Fruit fly (Drosophila melanogaster): ENCODE data around the gene Ogg1.

Ogg1 gene

dm6 chrX:8690003-8690402 is at the start of gene Ogg1, which contains the start of gene Ppt1 (continued):
- TF ChIP-seq CG6808 (GFP tag; optimal IDR thresholded peaks at IDR 0.05) (peak; percentile 4), CG11294 (GFP tag; IDR thresholded peaks at IDR 0.05) (no peak), Gug (GFP tag; IDR thresholded peaks at IDR 0.05) (0 out of 2 replicates have a peak, but pooled peaks have one; percentile 26), vri (GFP tag; optimal IDR thresholded peaks at IDR 0.05) (peak; percentile 36), Hr4 (GFP tag; optimal IDR thresholded peaks at IDR 0.05) (peak; percentile 21), CG11902 (GFP tag; optimal IDR thresholded peaks at IDR 0.05) (peak; percentile 8), Blimp-1 (GFP tag; optimal IDR thresholded peaks at IDR 0.05) (no peak), CG6792 (GFP tag; optimal IDR thresholded peaks at IDR 0.05) (peak; percentile 47)

dm6 chrX:8640636-8641216 is 49.4 kb upstream of the Ogg1 start:
- TF ChIP-seq Hr4 (GFP tag; optimal IDR thresholded peaks at IDR 0.05), result no peak
- TF ChIP-seq Eip75B (GFP tag; optimal IDR thresholded peaks at IDR 0.05), result no peak
- TF ChIP-seq CG3032 (tag; optimal IDR thresholded peaks at IDR 0.05), result no peak
- no peak for TF ChIP-seq dsx (GFP tag; optimal IDR thresholded peaks at IDR 0.05; ENCODE audit: poor library complexity, severe bottlenecking)
- TF ChIP-seq CG6792 (GFP tag; optimal IDR thresholded peaks at IDR 0.05), result no peak
- no peak for TF ChIP-seq cyc (GFP tag; optimal IDR thresholded peaks at IDR 0.05)
- no peak for TF ChIP-seq achi (GFP tag; optimal IDR thresholded peaks at IDR 0.05)
- TF ChIP-seq CG8119 (GFP tag; IDR thresholded peaks at IDR 0.05), result no peak
- TF ChIP-seq Lpt (GFP tag; optimal IDR thresholded peaks at IDR 0.05), result no peak

DNA sequence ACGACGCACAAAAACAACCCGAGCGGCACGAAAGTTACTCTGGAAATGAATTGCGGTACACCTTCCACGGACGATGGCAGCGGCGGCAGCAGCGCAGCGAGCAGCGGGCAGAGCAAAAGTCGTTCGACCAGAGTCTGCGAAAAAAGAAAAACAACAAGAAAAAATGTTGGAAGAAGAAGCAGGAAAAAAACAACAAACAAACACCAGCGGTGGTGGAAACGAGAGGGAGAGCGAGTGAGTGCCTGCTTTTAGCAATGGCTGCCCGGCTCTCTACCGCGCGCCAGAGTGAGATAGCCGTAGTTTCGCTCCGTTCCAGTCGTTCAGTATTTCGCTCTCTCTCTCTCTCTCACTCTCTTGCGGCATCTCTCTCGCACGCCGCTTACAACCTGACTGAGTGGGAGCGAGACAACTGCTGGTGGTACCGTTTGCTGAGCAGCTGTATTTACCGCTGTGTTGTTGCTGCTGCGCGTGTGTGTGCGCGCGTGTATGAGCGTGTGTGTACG is 39.4 kb upstream of the Ogg1 start, which contains the start of gene oc:
TSS of gene oc (minus strand) at position 51 of the 503 bp plus-strand sequence.
- no peak for TF ChIP-seq Hr38 (GFP tag; optimal IDR thresholded peaks at IDR 0.05)
- no peak for TF ChIP-seq fd85E (GFP tag; optimal IDR thresholded peaks at IDR 0.05)
- TF ChIP-seq CG8119 (GFP tag; IDR thresholded peaks at IDR 0.05), result peak; percentile 49; the same call in 1 of the 3 replicates
- TF ChIP-seq CG34406 (GFP tag; optimal IDR thresholded peaks at IDR 0.05), result peak; percentile 33
- peak; percentile 18 for TF ChIP-seq Ets21C (GFP tag; optimal IDR thresholded peaks at IDR 0.05)
- TF ChIP-seq CG10631 (GFP tag; optimal IDR thresholded peaks at IDR 0.05), result peak; percentile 5
- TF ChIP-seq CG32006 (GFP tag; optimal IDR thresholded peaks at IDR 0.05), result peak; percentile 60
- TF ChIP-seq CG7368 (GFP tag; optimal IDR thresholded peaks at IDR 0.05), result peak; percentile 43
- TF ChIP-seq OdsH (GFP tag; optimal IDR thresholded peaks at IDR 0.05), result peak; percentile 32
- peak; percentile 66 for TF ChIP-seq CG9139 (GFP tag; optimal IDR thresholded peaks at IDR 0.05)
- peak; percentile 36 for TF ChIP-seq Ets96B (tag; optimal IDR thresholded peaks at IDR 0.05)
- TF ChIP-seq lz (GFP tag; optimal IDR thresholded peaks at IDR 0.05), result no peak
- peak; percentile 58 for TF ChIP-seq CG6808 (GFP tag; optimal IDR thresholded peaks at IDR 0.05)
- no peak for TF ChIP-seq Hr4 (GFP tag; optimal IDR thresholded peaks at IDR 0.05)
- peak; percentile 45 for TF ChIP-seq CG11762 (GFP tag; optimal IDR thresholded peaks at IDR 0.05; ENCODE audit: insufficient read depth)
- TF ChIP-seq CG6276 (GFP tag; optimal IDR thresholded peaks at IDR 0.05), result no peak
- TF ChIP-seq svp (GFP tag), result no peak
- no peak for TF ChIP-seq Hr39 (GFP tag; optimal IDR thresholded peaks at IDR 0.05)
- peak; percentile 41 for TF ChIP-seq CG10669 (GFP tag; optimal IDR thresholded peaks at IDR 0.05)
- no peak for TF ChIP-seq CG4318 (GFP tag; optimal IDR thresholded peaks at IDR 0.05)
- TF ChIP-seq dac (GFP tag; optimal IDR thresholded peaks at IDR 0.05), result no peak
- TF ChIP-seq fkh (GFP tag; optimal IDR thresholded peaks at IDR 0.05), result peak; percentile 97
- peak; percentile 25 for TF ChIP-seq fd59A (GFP tag; optimal IDR thresholded peaks at IDR 0.05)
- peak; percentile 21 for TF ChIP-seq Eip75B (GFP tag; optimal IDR thresholded peaks at IDR 0.05)
- TF ChIP-seq CG15336 (GFP tag; IDR thresholded peaks at IDR 0.05), result peak; percentile 52; the same call in 1 of the 2 replicates
- TF ChIP-seq ss (GFP tag; optimal IDR thresholded peaks at IDR 0.05), result peak; percentile 68 to 79
- no peak for TF ChIP-seq Eip93F (GFP tag; optimal IDR thresholded peaks at IDR 0.05)
- TF ChIP-seq achi (GFP tag; optimal IDR thresholded peaks at IDR 0.05), result peak; percentile 43
- peak; percentile 86 for TF ChIP-seq CG6163 (GFP tag; IDR thresholded peaks at IDR 0.05)
- TF ChIP-seq Sox15 (GFP tag; optimal IDR thresholded peaks at IDR 0.05), result no peak
- TF ChIP-seq Gug (GFP tag; IDR thresholded peaks at IDR 0.05), result 0 out of 2 replicates have a peak, but pooled peaks have one; percentile 22
- TF ChIP-seq cyc (GFP tag; optimal IDR thresholded peaks at IDR 0.05), result no peak
- TF ChIP-seq CG11294 (GFP tag; IDR thresholded peaks at IDR 0.05), result 0 out of 2 replicates have a peak, but pooled peaks have one; percentile 16
- TF ChIP-seq vri (GFP tag; optimal IDR thresholded peaks at IDR 0.05), result peak; percentile 17
- TF ChIP-seq Sox14 (GFP tag; optimal IDR thresholded peaks at IDR 0.05), result peak; percentile 46
- TF ChIP-seq Eip78C (GFP tag), result peak; percentile 70
- TF ChIP-seq eg (GFP tag; IDR thresholded peaks at IDR 0.05), result peak; percentile 68; the same call in 2 of the 3 replicates
- peak; percentile 46 for TF ChIP-seq CG8632 (GFP tag; optimal IDR thresholded peaks at IDR 0.05)
- no peak for TF ChIP-seq CG8319 (GFP tag; optimal IDR thresholded peaks at IDR 0.05)

All from whole organism, prepupa.